Worm (Caenorhabditis elegans): ENCODE results near the gene Y48E1C.2.

The Y48E1C.2 gene

DNA sequence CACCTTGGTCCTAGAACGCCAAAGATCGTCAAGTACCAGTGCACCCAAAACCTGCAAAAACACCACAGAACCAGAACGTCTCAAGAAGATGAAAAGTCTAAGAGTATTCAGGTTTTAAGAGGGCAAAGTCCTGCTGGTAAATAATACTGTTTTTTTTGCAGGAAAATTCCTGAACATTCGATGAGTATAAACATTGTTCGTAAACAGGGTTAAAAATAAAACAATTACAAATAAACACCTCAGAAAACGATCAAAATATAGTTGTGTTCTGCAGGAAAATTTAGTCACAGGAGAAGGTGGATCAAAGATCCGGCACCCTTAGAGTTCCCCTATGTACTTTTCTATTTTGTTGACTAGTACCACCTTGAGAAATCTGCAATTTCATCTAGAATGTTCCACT lies 46.3 kb downstream of the Y48E1C.2 start:
- TF ChIP-seq elt-4 (tag; optimal IDR thresholded peaks at IDR 0.05) (no peak), fax-1 (tag; optimal IDR thresholded peaks at IDR 0.05) (no peak), unc-55 (GFP tag; optimal IDR thresholded peaks at IDR 0.05) (no peak), fkh-6 (tag; optimal IDR thresholded peaks at IDR 0.05) (no peak), hlh-13 (GFP tag; optimal IDR thresholded peaks at IDR 0.05) (no peak), gmeb-2 (tag; optimal IDR thresholded peaks at IDR 0.05) (no peak), ceh-9 (tag; optimal IDR thresholded peaks at IDR 0.05) (no peak), ttx-3 (tag; optimal IDR thresholded peaks at IDR 0.05) (no peak), ceh-22 (tag; optimal IDR thresholded peaks at IDR 0.05) (no peak), pqm-1 (tag; optimal IDR thresholded peaks at IDR 0.05) (no peak), F13H6.1 (tag; optimal IDR thresholded peaks at IDR 0.05) (no peak), C08G9.2 (tag; optimal IDR thresholded peaks at IDR 0.05) (no peak), T23F11.4 (GFP tag; optimal IDR thresholded peaks at IDR 0.05) (no peak), ztf-16 (tag; optimal IDR thresholded peaks at IDR 0.05) (no peak), nfya-1 (tag; optimal IDR thresholded peaks at IDR 0.05) (no peak), K02D7.2 (tag; optimal IDR thresholded peaks at IDR 0.05) (no peak), ceh-14 (tag; optimal IDR thresholded peaks at IDR 0.05) (no peak), Y22D7AL.16 (tag; optimal IDR thresholded peaks at IDR 0.05) (no peak), nhr-232 (tag; optimal IDR thresholded peaks at IDR 0.05) (no peak), ref-2 (tag; optimal IDR thresholded peaks at IDR 0.05) (no peak)

DNA sequence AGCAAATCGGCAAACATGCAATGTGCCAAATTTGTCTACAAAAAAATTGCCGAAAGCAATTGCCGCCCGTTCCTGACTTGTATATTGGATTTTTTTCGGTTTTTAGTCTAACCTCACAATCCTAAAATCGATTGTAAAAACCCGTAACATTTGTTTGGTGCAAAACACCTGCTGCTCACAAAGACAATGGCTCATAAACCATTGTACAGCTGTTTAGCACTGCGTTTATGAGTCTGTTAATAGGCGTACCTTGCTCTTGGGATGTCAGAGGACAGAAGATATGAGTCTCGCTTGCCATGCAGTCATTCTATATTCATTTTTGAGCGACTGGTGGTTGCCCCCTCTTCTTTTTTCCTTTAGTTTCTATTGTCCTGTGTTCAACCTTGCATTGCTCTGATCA lies 47.8 kb downstream of the Y48E1C.2 start, which contains the start of gene E01G4.5:
TSS of gene E01G4.5 (plus strand) at position 301 of the 400 bp plus-strand sequence.
- no peak for TF ChIP-seq tbx-7 (tag; optimal IDR thresholded peaks at IDR 0.05)
- TF ChIP-seq mec-3 (tag; optimal IDR thresholded peaks at IDR 0.05; ENCODE audit: borderline replicate concordance), result no peak
- no peak for TF ChIP-seq sox-2 (GFP tag; IDR thresholded peaks at IDR 0.05)
- TF ChIP-seq unc-55 (GFP tag; optimal IDR thresholded peaks at IDR 0.05), result no peak
- TF ChIP-seq elt-4 (tag; optimal IDR thresholded peaks at IDR 0.05), result no peak
- TF ChIP-seq nhr-11 (tag; optimal IDR thresholded peaks at IDR 0.05), result no peak
- TF ChIP-seq C38D4.7 (GFP tag; optimal IDR thresholded peaks at IDR 0.05), result no peak
- TF ChIP-seq hlh-8 (tag; optimal IDR thresholded peaks at IDR 0.05), result no peak
- TF ChIP-seq hlh-6 (tag; optimal IDR thresholded peaks at IDR 0.05), result no peak
- TF ChIP-seq ceh-6 (GFP tag; optimal IDR thresholded peaks at IDR 0.05), result no peak
- no peak for TF ChIP-seq pag-3 (tag; optimal IDR thresholded peaks at IDR 0.05; ENCODE audit: borderline replicate concordance)
- no peak for TF ChIP-seq ceh-31 (tag; optimal IDR thresholded peaks at IDR 0.05)
- TF ChIP-seq zip-5 (tag; optimal IDR thresholded peaks at IDR 0.05), result no peak
- no peak for TF ChIP-seq pat-9 (tag; optimal IDR thresholded peaks at IDR 0.05)
- no peak for TF ChIP-seq odd-2 (tag; optimal IDR thresholded peaks at IDR 0.05)
- no peak for TF ChIP-seq dve-1 (tag; optimal IDR thresholded peaks at IDR 0.05)
- TF ChIP-seq fkh-6 (tag; optimal IDR thresholded peaks at IDR 0.05), result no peak
- no peak for TF ChIP-seq ref-2 (tag; optimal IDR thresholded peaks at IDR 0.05)
- no peak for TF ChIP-seq nhr-232 (tag; optimal IDR thresholded peaks at IDR 0.05)

DNA sequence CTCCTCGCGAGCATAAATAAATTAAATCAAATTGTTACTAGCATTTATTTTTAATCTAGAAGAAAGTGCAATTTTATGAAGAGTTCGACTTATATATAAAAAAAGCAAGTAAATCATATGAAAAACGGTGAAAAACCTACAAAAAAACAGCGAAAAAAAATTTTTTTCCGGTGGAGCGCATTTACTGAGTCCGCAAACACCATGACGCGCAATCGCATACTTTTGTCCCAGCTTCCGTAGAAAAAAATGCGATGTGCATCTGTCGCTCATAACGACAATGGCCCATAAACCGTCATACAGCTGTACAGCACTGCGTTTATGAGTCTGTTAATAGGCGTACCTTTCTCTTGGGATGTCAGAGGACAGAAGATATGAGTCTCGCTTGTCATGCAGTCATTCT lies 52.9 kb downstream of the Y48E1C.2 start:
- peak; percentile 9 for TF ChIP-seq elt-2 (tag; optimal IDR thresholded peaks at IDR 0.05)
- TF ChIP-seq madf-2 (tag; optimal IDR thresholded peaks at IDR 0.05), result no peak
- TF ChIP-seq pat-9 (tag; optimal IDR thresholded peaks at IDR 0.05), result no peak
- TF ChIP-seq ceh-31 (tag; optimal IDR thresholded peaks at IDR 0.05), result peak; percentile 11
